Worm (Caenorhabditis elegans): ENCODE measurements around the gene sma-1.

sma-1 gene

ce11 chrV:11901260-11901659 is 2.0 kb downstream of the sma-1 start:
- TF ChIP-seq elt-1 (tag; optimal IDR thresholded peaks at IDR 0.05; ENCODE audit: borderline replicate concordance, insufficient read depth) (no peak), ces-1 (GFP tag; optimal IDR thresholded peaks at IDR 0.05) (no peak), bed-3 (GFP tag; optimal IDR thresholded peaks at IDR 0.05) (no peak), unc-62 (GFP tag; optimal IDR thresholded peaks at IDR 0.05) (no peak), M03D4.4 (tag; optimal IDR thresholded peaks at IDR 0.05) (no peak), nhr-76 (tag; optimal IDR thresholded peaks at IDR 0.05) (no peak), lin-32 (GFP tag; optimal IDR thresholded peaks at IDR 0.05) (no peak), hlh-1 (tag; optimal IDR thresholded peaks at IDR 0.05) (no peak), tbx-8 (GFP tag; optimal IDR thresholded peaks at IDR 0.05) (no peak), mab-5 (tag; optimal IDR thresholded peaks at IDR 0.05) (no peak), flh-1 (GFP tag; optimal IDR thresholded peaks at IDR 0.05) (no peak), drap-1 (GFP tag; optimal IDR thresholded peaks at IDR 0.05) (no peak), mep-1 (tag; optimal IDR thresholded peaks at IDR 0.05) (no peak), ham-2 (GFP tag; optimal IDR thresholded peaks at IDR 0.05) (no peak), sptf-1 (tag; optimal IDR thresholded peaks at IDR 0.05) (no peak), nhr-237 (tag; optimal IDR thresholded peaks at IDR 0.05) (no peak)

DNA sequence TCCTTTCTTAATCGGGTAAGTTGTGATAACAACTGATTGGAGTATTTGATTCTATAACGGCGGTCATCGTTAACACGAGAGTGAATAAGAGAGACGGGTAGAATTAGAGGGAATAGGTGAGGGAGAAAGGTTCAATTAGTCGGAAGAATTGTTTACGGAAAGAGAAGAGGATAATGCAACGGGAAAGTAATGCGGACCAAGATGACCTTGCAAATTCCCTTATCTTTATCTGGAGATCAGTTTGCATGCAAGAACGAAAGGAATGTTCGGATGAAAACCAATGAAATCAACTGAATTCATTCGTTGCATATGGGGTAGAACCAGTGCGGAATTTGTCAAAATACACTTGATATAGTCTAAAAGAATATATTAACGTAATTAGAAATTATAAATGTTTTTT is 2.9 kb downstream of the sma-1 start:
- TF ChIP-seq ztf-11 (tag; optimal IDR thresholded peaks at IDR 0.05) (no peak), elt-1 (tag; optimal IDR thresholded peaks at IDR 0.05; ENCODE audit: borderline replicate concordance, insufficient read depth) (peak; percentile 79), lin-13 (tag; optimal IDR thresholded peaks at IDR 0.05) (no peak), ces-1 (GFP tag; optimal IDR thresholded peaks at IDR 0.05) (no peak)

DNA sequence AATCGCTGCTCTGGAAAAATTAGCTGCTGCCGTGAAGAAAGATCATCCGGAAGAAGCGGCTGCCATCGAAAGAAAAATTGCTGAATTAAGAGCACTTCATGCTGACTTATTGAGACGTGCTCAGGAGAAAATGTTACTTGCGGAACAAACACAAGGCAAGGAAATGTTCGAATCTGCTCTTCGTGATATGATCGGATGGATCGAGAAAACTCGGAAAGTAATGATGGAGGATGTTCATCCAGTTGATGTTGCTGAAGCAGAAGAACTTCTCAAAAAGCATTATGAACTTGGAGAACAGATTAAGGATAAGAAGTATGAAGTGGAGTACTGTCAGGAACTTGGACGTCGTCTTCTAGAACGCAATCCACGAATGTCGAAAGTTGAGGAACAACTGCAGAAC is 6.7 kb downstream of the sma-1 start:
- TF ChIP-seq mab-5 (tag; optimal IDR thresholded peaks at IDR 0.05), result no peak
- TF ChIP-seq tbx-8 (GFP tag; optimal IDR thresholded peaks at IDR 0.05), result no peak
- no peak for TF ChIP-seq nhr-237 (tag; optimal IDR thresholded peaks at IDR 0.05)
- TF ChIP-seq ceh-43 (GFP tag; optimal IDR thresholded peaks at IDR 0.05), result no peak
- TF ChIP-seq mls-2 (tag; optimal IDR thresholded peaks at IDR 0.05), result no peak
- TF ChIP-seq ham-2 (GFP tag; optimal IDR thresholded peaks at IDR 0.05), result no peak
- no peak for TF ChIP-seq elt-3 (tag; optimal IDR thresholded peaks at IDR 0.05)
- TF ChIP-seq ztf-11 (tag; optimal IDR thresholded peaks at IDR 0.05), result no peak
- TF ChIP-seq ceh-83 (GFP tag; optimal IDR thresholded peaks at IDR 0.05), result no peak
- no peak for TF ChIP-seq drap-1 (GFP tag; optimal IDR thresholded peaks at IDR 0.05)
- TF ChIP-seq zip-8 (tag; optimal IDR thresholded peaks at IDR 0.05), result no peak
- TF ChIP-seq nhr-28 (tag; optimal IDR thresholded peaks at IDR 0.05), result no peak
- no peak for TF ChIP-seq sem-2 (GFP tag; optimal IDR thresholded peaks at IDR 0.05)
- TF ChIP-seq hlh-1 (tag; optimal IDR thresholded peaks at IDR 0.05), result no peak
- no peak for TF ChIP-seq sptf-1 (tag; optimal IDR thresholded peaks at IDR 0.05)
- TF ChIP-seq snpc-4 (tag; optimal IDR thresholded peaks at IDR 0.05), result no peak
- no peak for TF ChIP-seq elt-1 (tag; optimal IDR thresholded peaks at IDR 0.05; ENCODE audit: borderline replicate concordance, insufficient read depth)
- no peak for TF ChIP-seq lin-13 (tag; optimal IDR thresholded peaks at IDR 0.05)
- no peak for TF ChIP-seq lin-32 (GFP tag; optimal IDR thresholded peaks at IDR 0.05)

DNA sequence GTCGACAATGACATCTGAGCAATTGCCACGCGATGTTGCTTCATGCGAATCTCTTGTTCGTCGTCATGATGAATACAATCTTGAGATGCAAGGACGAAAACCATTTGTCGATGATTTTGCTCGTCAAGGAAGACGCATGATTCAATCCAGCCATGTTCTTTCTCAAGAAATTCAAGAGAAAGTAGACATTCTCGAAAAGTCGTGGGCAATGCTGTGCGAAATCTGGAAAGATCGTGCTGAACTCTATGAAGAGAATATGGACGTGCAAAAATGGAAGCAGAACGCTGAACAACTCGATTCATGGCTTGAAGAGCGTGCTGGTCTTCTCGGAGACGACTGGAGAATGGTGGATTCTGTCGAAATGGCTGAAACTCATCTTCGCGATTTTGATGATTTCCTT is 14.0 kb downstream of the sma-1 start:
- no peak for TF ChIP-seq ceh-39 (tag; optimal IDR thresholded peaks at IDR 0.05)
- no peak for TF ChIP-seq ceh-43 (GFP tag; optimal IDR thresholded peaks at IDR 0.05)
- TF ChIP-seq unc-120 (tag; optimal IDR thresholded peaks at IDR 0.05; ENCODE audit: poor library complexity, severe bottlenecking), result no peak
- no peak for TF ChIP-seq lsy-2 (tag; optimal IDR thresholded peaks at IDR 0.05)
- no peak for TF ChIP-seq mep-1 (tag; optimal IDR thresholded peaks at IDR 0.05)
- no peak for TF ChIP-seq nhr-76 (tag; optimal IDR thresholded peaks at IDR 0.05)
- no peak for TF ChIP-seq ham-2 (GFP tag; optimal IDR thresholded peaks at IDR 0.05)
- TF ChIP-seq ces-1 (GFP tag; optimal IDR thresholded peaks at IDR 0.05), result no peak
- no peak for TF ChIP-seq nhr-12 (tag; optimal IDR thresholded peaks at IDR 0.05)
- no peak for TF ChIP-seq nhr-237 (tag; optimal IDR thresholded peaks at IDR 0.05)
- no peak for TF ChIP-seq mab-5 (tag; optimal IDR thresholded peaks at IDR 0.05)
- no peak for TF ChIP-seq sptf-1 (tag; optimal IDR thresholded peaks at IDR 0.05)
- no peak for TF ChIP-seq M03D4.4 (tag; optimal IDR thresholded peaks at IDR 0.05)
- no peak for TF ChIP-seq unc-39 (tag; optimal IDR thresholded peaks at IDR 0.05)
- no peak for TF ChIP-seq flh-1 (GFP tag; optimal IDR thresholded peaks at IDR 0.05)
- no peak for TF ChIP-seq blmp-1 (tag; optimal IDR thresholded peaks at IDR 0.05)
- TF ChIP-seq snpc-4 (tag; optimal IDR thresholded peaks at IDR 0.05), result no peak
- no peak for TF ChIP-seq unc-62 (GFP tag; optimal IDR thresholded peaks at IDR 0.05)
- no peak for TF ChIP-seq nhr-28 (tag; optimal IDR thresholded peaks at IDR 0.05)

ce11 chrV:11917186-11917585 is 17.9 kb downstream of the sma-1 start, which contains the start of gene R31.2:
TSS of gene R31.2 (plus strand) at chrV:11917573.
- TF ChIP-seq lin-13 (tag; optimal IDR thresholded peaks at IDR 0.05) (no peak), nhr-237 (tag; optimal IDR thresholded peaks at IDR 0.05) (no peak), ham-2 (GFP tag; optimal IDR thresholded peaks at IDR 0.05) (no peak), drap-1 (GFP tag; optimal IDR thresholded peaks at IDR 0.05) (no peak), elt-1 (tag; optimal IDR thresholded peaks at IDR 0.05; ENCODE audit: borderline replicate concordance, insufficient read depth) (no peak), nhr-2 (tag; optimal IDR thresholded peaks at IDR 0.05) (no peak), flh-1 (GFP tag; optimal IDR thresholded peaks at IDR 0.05) (no peak), ceh-39 (tag; optimal IDR thresholded peaks at IDR 0.05) (no peak), ceh-83 (GFP tag; optimal IDR thresholded peaks at IDR 0.05) (no peak), snpc-4 (tag; optimal IDR thresholded peaks at IDR 0.05) (no peak), ceh-43 (GFP tag; optimal IDR thresholded peaks at IDR 0.05) (no peak), zip-8 (tag; optimal IDR thresholded peaks at IDR 0.05) (no peak), ces-1 (GFP tag; optimal IDR thresholded peaks at IDR 0.05) (no peak)
